Fruit fly (Drosophila melanogaster) whole organism, embryonic: Measurements from ENCODE around the gene CG6398.

ENCODE experiments used
- CG6689 ChIP-seq: fragments of 200-800 bp; sonication (Bioruptor generic); IDR thresholded peaks from 2 replicates; pipeline ENCODE4 v1.3.6; 2022; ENCODE audit warnings: missing biosample characterization, missing genetic modification characterization
- kni ChIP-seq: fragments of 200-800 bp; sonication (Bioruptor generic); optimal IDR thresholded peaks from 3 replicates; lab custom pipeline; 2017; ENCODE audit warnings: mild to moderate bottlenecking, missing biosample characterization, missing genetic modification reagents, missing genetic modification characterization

- peak; percentile 47 for TF ChIP-seq kni
- TF ChIP-seq CG6689 (GFP tag; lab: Robert Waterston, UW): no peak
Observed at dm6 chrX:17833986-17834385, 3.4 kb downstream of the CG6398 start.
